Worm (Caenorhabditis elegans) whole organism, young adult: ENCODE measurements around the gene D2024.1.

ENCODE experiments used
- F10E7.11 ChIP-seq: sonication (generic microtip); optimal IDR thresholded peaks from 2 replicates; lab custom pipeline; 2017; ENCODE audit warnings: mild to moderate bottlenecking, missing genetic modification characterization, moderate library complexity, missing compliant biosample characterization
- F57A8.1 ChIP-seq: fragments of 200-800 bp; sonication (Bioruptor generic); optimal IDR thresholded peaks from 2 replicates; lab custom pipeline; 2018; ENCODE audit warnings: mild to moderate bottlenecking, missing genetic modification characterization, moderate library complexity, missing compliant biosample characterization
- akir-1 ChIP-seq: fragments of 200-800 bp; sonication (Bioruptor generic); optimal IDR thresholded peaks from 2 replicates; lab custom pipeline; 2018; ENCODE audit warnings: mild to moderate bottlenecking, missing genetic modification characterization, moderate library complexity, missing compliant biosample characterization
- ama-1 ChIP-seq, 3 experiments: fragments of 150-350 bp in 1 of 3; sonication (generic microtip) in 2 of 3; optimal IDR thresholded peaks; 2 replicates each; lab custom pipeline; 2014 to 2018; ENCODE audit warnings: missing biosample characterization in 2 of 3, missing genetic modification characterization in 2 of 3, missing genetic modification reagents in 2 of 3
- attf-5 ChIP-seq: fragments of 200-800 bp; sonication (Bioruptor generic); optimal IDR thresholded peaks from 2 replicates; lab custom pipeline; 2018; ENCODE audit warnings: mild to moderate bottlenecking, missing genetic modification characterization, missing compliant biosample characterization
- die-1 ChIP-seq: sonication (generic microtip); optimal IDR thresholded peaks from 2 replicates; lab custom pipeline; 2016; ENCODE audit warnings: missing genotype, mild to moderate bottlenecking, missing genetic modification characterization, missing compliant biosample characterization
- dpff-1 ChIP-seq: sonication (generic microtip); optimal IDR thresholded peaks from 2 replicates; lab custom pipeline; 2017; ENCODE audit warnings: mild to moderate bottlenecking, missing genetic modification characterization, missing compliant biosample characterization
- dpl-1 ChIP-seq: fragments of 150-350 bp; optimal IDR thresholded peaks from 2 replicates; lab custom pipeline; 2014; ENCODE audit warnings: missing biosample characterization, missing genetic modification reagents, missing genetic modification characterization
- lin-40 ChIP-seq: sonication (generic microtip); optimal IDR thresholded peaks from 2 replicates; lab custom pipeline; 2016; ENCODE audit warnings: missing genetic modification characterization, mild to moderate bottlenecking, missing compliant biosample characterization, missing genotype, missing genetic modification reagents
- nfya-1 ChIP-seq: sonication (generic microtip); optimal IDR thresholded peaks from 2 replicates; lab custom pipeline; 2017; ENCODE audit warnings: antibody characterized with exemption, missing compliant biosample characterization, missing genetic modification characterization, borderline replicate concordance; ENCODE audit not compliant: insufficient read depth
- pbrm-1 ChIP-seq: fragments of 200-800 bp; sonication (Bioruptor generic); IDR thresholded peaks from 2 replicates; pipeline ENCODE4 v1.3.6; 2022; ENCODE audit warnings: missing genetic modification reagents, missing genetic modification characterization, missing compliant biosample characterization
- snpc-4 ChIP-seq, 5 experiments: fragments of 150-350 bp in 1 of 5; sonication (generic microtip) in 4 of 5; optimal IDR thresholded peaks; 2 replicates each; lab custom pipeline; 2014 to 2018; ENCODE audit warnings: missing genetic modification characterization in 5 of 5, missing biosample characterization in 3 of 5, antibody characterized with exemption in 2 of 5, mild to moderate bottlenecking in 2 of 5, missing compliant biosample characterization in 2 of 5, missing genotype in 2 of 5, moderate library complexity in 2 of 5, missing genetic modification reagents in 1 of 5
- tlf-1 ChIP-seq: fragments of 200-800 bp; sonication (Bioruptor generic); optimal IDR thresholded peaks from 2 replicates; lab custom pipeline; 2018; ENCODE audit warnings: mild to moderate bottlenecking, missing genetic modification characterization, missing compliant biosample characterization
- unc-130 ChIP-seq: sonication (generic microtip); optimal IDR thresholded peaks from 2 replicates; lab custom pipeline; 2016; ENCODE audit warnings: missing genetic modification reagents, missing genetic modification characterization, missing compliant biosample characterization

ce11 chrIV:7240564-7240963, 6.8 kb upstream of the D2024.1 start:
- no peak for TF ChIP-seq F10E7.11 (tag; lab: Kevin White, UChicago)
- TF ChIP-seq dpl-1: no peak
- TF ChIP-seq unc-130: no peak
- TF ChIP-seq lin-40 (tag; lab: Kevin White, UChicago): no peak
- TF ChIP-seq nfya-1 (tag; lab: Kevin White, UChicago): no peak
- TF ChIP-seq die-1 (tag; lab: Kevin White, UChicago): no peak
- no peak for TF ChIP-seq akir-1 (GFP tag; lab: Kevin White, UChicago)
- no peak for TF ChIP-seq tlf-1 (GFP tag; lab: Kevin White, UChicago)
- TF ChIP-seq attf-5 (GFP tag; lab: Kevin White, UChicago): no peak
- no peak for TF ChIP-seq ama-1 (optimal IDR thresholded peaks at IDR 0.05; lab: Kevin White, UChicago)
- TF ChIP-seq ama-1 (GFP tag; optimal IDR thresholded peaks at IDR 0.05; lab: Kevin White, UChicago): no peak
- TF ChIP-seq snpc-4 (GFP tag; optimal IDR thresholded peaks at IDR 0.05; lab: Kevin White, UChicago): no peak
- peak in 1 of 4 experiments; percentile 29 for TF ChIP-seq snpc-4 (tag; optimal IDR thresholded peaks at IDR 0.05; lab: Kevin White, UChicago)
- TF ChIP-seq F57A8.1 (GFP tag; lab: Kevin White, UChicago): no peak
- peak; percentile 53 for TF ChIP-seq dpff-1
- TF ChIP-seq pbrm-1 (GFP tag; lab: Robert Waterston, UW): no peak
